Fruit fly (Drosophila melanogaster): ENCODE data around the gene mah.

DNA sequence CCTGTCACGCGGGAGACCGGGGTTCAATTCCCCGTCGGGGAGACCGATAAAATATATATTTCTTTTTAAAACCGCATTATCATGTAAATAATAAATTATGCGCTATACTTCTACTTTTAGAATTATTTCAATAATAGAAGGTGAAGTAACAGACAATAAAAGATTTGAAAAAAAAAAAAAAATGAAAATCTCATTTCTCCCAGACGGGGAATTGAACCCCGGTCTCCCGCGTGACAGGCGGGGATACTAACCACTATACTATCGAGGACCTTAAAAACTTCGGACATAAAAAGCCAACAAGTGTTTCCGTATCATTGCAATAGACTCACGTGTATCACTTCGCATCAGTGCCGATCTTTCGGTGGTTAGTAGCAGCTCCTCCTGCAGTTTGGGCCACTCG lies 32.6 kb upstream of the mah start:
- TF ChIP-seq Ets96B (tag; optimal IDR thresholded peaks at IDR 0.05) (no peak), Lpt (GFP tag; optimal IDR thresholded peaks at IDR 0.05) (no peak), Sox102F (GFP tag; optimal IDR thresholded peaks at IDR 0.05) (no peak), dsx (GFP tag; optimal IDR thresholded peaks at IDR 0.05; ENCODE audit: poor library complexity, severe bottlenecking) (no peak), CG34406 (GFP tag; optimal IDR thresholded peaks at IDR 0.05) (no peak), esn (GFP tag; optimal IDR thresholded peaks at IDR 0.05) (no peak), CG11902 (GFP tag; optimal IDR thresholded peaks at IDR 0.05) (no peak), topi (GFP tag; optimal IDR thresholded peaks at IDR 0.05) (no peak), salr (GFP tag; optimal IDR thresholded peaks at IDR 0.05) (no peak), svp (GFP tag) (no peak), pdm3 (GFP tag; optimal IDR thresholded peaks at IDR 0.05) (no peak), achi (GFP tag; optimal IDR thresholded peaks at IDR 0.05) (no peak), Gug (GFP tag; IDR thresholded peaks at IDR 0.05) (no peak), CG6854 (GFP tag; optimal IDR thresholded peaks at IDR 0.05) (no peak)
